Worm (Caenorhabditis elegans) whole organism, L1 larva: ENCODE measurements around the gene taf-12.

ENCODE experiments used
- F16B12.6 ChIP-seq: fragments of 150-350 bp; optimal IDR thresholded peaks from 2 replicates; lab custom pipeline; 2014; ENCODE audit warnings: missing biosample characterization, missing genetic modification characterization
- aha-1 ChIP-seq: fragments of 150-350 bp; optimal IDR thresholded peaks from 2 replicates; lab custom pipeline; 2014; ENCODE audit warnings: missing biosample characterization, missing genetic modification characterization
- alr-1 ChIP-seq: fragments of 200-800 bp; sonication (Bioruptor generic); optimal IDR thresholded peaks from 2 replicates; lab custom pipeline; 2018; ENCODE audit warnings: borderline replicate concordance, mild to moderate bottlenecking, missing genetic modification characterization, missing compliant biosample characterization
- aly-2 ChIP-seq: fragments of 150-350 bp; optimal IDR thresholded peaks from 2 replicates; lab custom pipeline; 2014; ENCODE audit warnings: missing biosample characterization, missing genetic modification characterization
- ama-1 ChIP-seq: fragments of 150-350 bp; optimal IDR thresholded peaks from 2 replicates; lab custom pipeline; 2014
- ceh-82 ChIP-seq, 3 experiments: fragments of 150-350 bp in 1 of 3; sonication (generic microtip) in 2 of 3; optimal IDR thresholded peaks; 2 replicates each; lab custom pipeline; 2014 to 2017; ENCODE audit warnings: missing biosample characterization in 3 of 3, missing genetic modification characterization in 3 of 3
- ceh-90 ChIP-seq: sonication (generic microtip); optimal IDR thresholded peaks from 2 replicates; lab custom pipeline; 2016; ENCODE audit warnings: missing genetic modification characterization, missing compliant biosample characterization
- ces-1 ChIP-seq: fragments of 150-350 bp; optimal IDR thresholded peaks from 2 replicates; lab custom pipeline; 2014; ENCODE audit warnings: missing biosample characterization, missing genetic modification reagents, missing genetic modification characterization
- dsc-1 ChIP-seq: sonication (generic microtip); optimal IDR thresholded peaks from 2 replicates; lab custom pipeline; 2016; ENCODE audit warnings: mild to moderate bottlenecking, missing genetic modification characterization, missing compliant biosample characterization
- ets-5 ChIP-seq: fragments of 200-800 bp; sonication (Bioruptor generic); IDR thresholded peaks from 2 replicates; pipeline ENCODE4 v1.3.6; 2022; ENCODE audit warnings: missing genetic modification characterization, missing compliant biosample characterization
- fkh-10 ChIP-seq: sonication (generic microtip); optimal IDR thresholded peaks from 2 replicates; lab custom pipeline; 2017; ENCODE audit warnings: missing biosample characterization, missing genetic modification reagents, missing genetic modification characterization
- fkh-4 ChIP-seq: sonication (generic microtip); optimal IDR thresholded peaks from 2 replicates; lab custom pipeline; 2016; ENCODE audit warnings: missing compliant biosample characterization, missing genetic modification characterization, borderline replicate concordance
- fkh-8 ChIP-seq: sonication (generic microtip); optimal IDR thresholded peaks from 2 replicates; lab custom pipeline; 2016; ENCODE audit warnings: mild to moderate bottlenecking, missing genetic modification characterization, missing compliant biosample characterization
- lin-13 ChIP-seq: fragments of 150-350 bp; optimal IDR thresholded peaks from 2 replicates; lab custom pipeline; 2014; ENCODE audit warnings: missing biosample characterization, missing genetic modification reagents, missing genetic modification characterization
- lin-14 ChIP-seq: fragments of 200-800 bp; sonication (Bioruptor generic); optimal IDR thresholded peaks from 2 replicates; lab custom pipeline; 2018; ENCODE audit warnings: mild to moderate bottlenecking, missing genetic modification characterization, moderate library complexity, missing compliant biosample characterization
- lin-15B ChIP-seq: fragments of 150-350 bp; sonication (generic microtip); optimal IDR thresholded peaks from 3 replicates; lab custom pipeline; 2014; ENCODE audit warnings: missing biosample characterization, missing genetic modification characterization
- lir-3 ChIP-seq: sonication (generic microtip); optimal IDR thresholded peaks from 2 replicates; lab custom pipeline; 2016; ENCODE audit warnings: mild to moderate bottlenecking, missing genetic modification characterization, moderate library complexity, missing compliant biosample characterization; ENCODE audit not compliant: poor library complexity
- lsy-2 ChIP-seq, 2 experiments: fragments of 150-350 bp; optimal IDR thresholded peaks; 2 replicates each; lab custom pipeline; 2014; ENCODE audit warnings: missing biosample characterization in 2 of 2, missing genetic modification characterization in 2 of 2
- mab-9 ChIP-seq: fragments of 200-800 bp; sonication (Bioruptor generic); IDR thresholded peaks from 2 replicates; pipeline ENCODE4 v1.3.6; 2022; ENCODE audit warnings: missing genetic modification reagents, missing genetic modification characterization, missing compliant biosample characterization
- mdl-1 ChIP-seq, 2 experiments: fragments of 150-350 bp; optimal IDR thresholded peaks; 2 replicates each; lab custom pipeline; 2014 to 2017; ENCODE audit warnings: missing biosample characterization in 2 of 2, missing genetic modification characterization in 2 of 2, inconsistent platforms in 1 of 2
- mep-1 ChIP-seq: fragments of 150-350 bp; optimal IDR thresholded peaks from 2 replicates; lab custom pipeline; 2014; ENCODE audit warnings: missing biosample characterization, missing genetic modification characterization
- nhr-11 ChIP-seq: fragments of 150-350 bp; optimal IDR thresholded peaks from 2 replicates; lab custom pipeline; 2014; ENCODE audit warnings: missing biosample characterization, missing genetic modification characterization
- nhr-12 ChIP-seq: sonication (generic microtip); optimal IDR thresholded peaks from 2 replicates; lab custom pipeline; 2017; ENCODE audit warnings: missing biosample characterization, missing genetic modification characterization
- nhr-19 ChIP-seq: fragments of 200-800 bp; sonication (Bioruptor generic); conservative IDR thresholded peaks from 2 replicates; pipeline ENCODE4 v1.3.6; 2022; ENCODE audit warnings: missing genetic modification characterization, missing compliant biosample characterization
- nhr-20 ChIP-seq: sonication (generic microtip); optimal IDR thresholded peaks from 2 replicates; lab custom pipeline; 2016; ENCODE audit warnings: mild to moderate bottlenecking, missing genetic modification characterization, missing compliant biosample characterization
- nhr-77 ChIP-seq: fragments of 150-350 bp; optimal IDR thresholded peaks from 2 replicates; lab custom pipeline; 2014; ENCODE audit warnings: missing biosample characterization, missing genetic modification characterization
- pqm-1 ChIP-seq: sonication (generic microtip); optimal IDR thresholded peaks from 3 replicates; lab custom pipeline; 2017; ENCODE audit warnings: missing biosample characterization, missing genetic modification characterization
- rnt-1 ChIP-seq: sonication (generic microtip); optimal IDR thresholded peaks from 2 replicates; lab custom pipeline; 2016; ENCODE audit warnings: mild to moderate bottlenecking, missing genetic modification characterization, moderate library complexity, missing compliant biosample characterization
- skn-1 ChIP-seq: fragments of 150-350 bp; optimal IDR thresholded peaks from 2 replicates; lab custom pipeline; 2014; ENCODE audit warnings: missing biosample characterization, missing genetic modification characterization
- snpc-4 ChIP-seq: fragments of 150-350 bp; optimal IDR thresholded peaks from 2 replicates; lab custom pipeline; 2014; ENCODE audit warnings: missing biosample characterization, missing genetic modification characterization
- snu-23 ChIP-seq: sonication (generic microtip); optimal IDR thresholded peaks from 2 replicates; lab custom pipeline; 2016; ENCODE audit warnings: missing genetic modification characterization, missing compliant biosample characterization
- sptf-1 ChIP-seq: fragments of 150-350 bp; optimal IDR thresholded peaks from 2 replicates; lab custom pipeline; 2014; ENCODE audit warnings: missing biosample characterization, missing genetic modification characterization
- sup-37 ChIP-seq: fragments of 200-800 bp; sonication (Bioruptor generic); optimal IDR thresholded peaks from 2 replicates; lab custom pipeline; 2018; ENCODE audit warnings: mild to moderate bottlenecking, missing genetic modification characterization, missing compliant biosample characterization
- unc-30 ChIP-seq: sonication (generic microtip); optimal IDR thresholded peaks from 2 replicates; lab custom pipeline; 2017; ENCODE audit warnings: missing biosample characterization, missing genetic modification characterization
- unc-62 ChIP-seq: fragments of 150-350 bp; optimal IDR thresholded peaks from 2 replicates; lab custom pipeline; 2014; ENCODE audit warnings: missing biosample characterization, missing genetic modification reagents, missing genetic modification characterization
- vab-15 ChIP-seq: sonication (generic microtip); optimal IDR thresholded peaks from 2 replicates; lab custom pipeline; 2017; ENCODE audit warnings: missing genotype, mild to moderate bottlenecking, missing genetic modification characterization, missing compliant biosample characterization
- xbp-1 ChIP-seq: sonication (generic microtip); optimal IDR thresholded peaks from 2 replicates; lab custom pipeline; 2016; ENCODE audit warnings: missing genetic modification characterization, missing compliant biosample characterization
- zag-1 ChIP-seq: fragments of 150-350 bp; optimal IDR thresholded peaks from 2 replicates; lab custom pipeline; 2014; ENCODE audit warnings: missing biosample characterization, missing genetic modification characterization
- ztf-4 ChIP-seq: fragments of 150-350 bp; optimal IDR thresholded peaks from 2 replicates; lab custom pipeline; 2014; ENCODE audit warnings: missing biosample characterization, missing genetic modification characterization

taf-12 gene

DNA sequence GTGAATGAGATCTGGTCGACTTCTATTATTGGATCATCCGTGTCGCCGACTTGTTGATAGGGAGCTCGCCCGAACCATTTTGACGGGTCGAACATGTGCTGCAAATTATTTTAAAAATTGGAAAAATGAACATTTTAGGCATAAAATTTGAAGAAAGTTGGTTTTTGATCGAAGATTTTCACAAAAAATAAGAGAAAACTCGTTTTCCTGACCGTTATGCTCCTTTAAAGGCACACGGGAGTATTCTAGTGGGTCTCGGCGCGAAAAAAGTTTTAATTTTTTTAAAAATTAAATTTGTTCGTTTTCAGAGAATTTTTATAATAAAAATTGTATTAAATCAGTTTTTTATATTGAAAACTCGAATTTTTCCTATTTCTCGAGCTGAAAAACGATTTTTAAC lies 45.1 kb upstream of the taf-12 start, which contains the start of gene Y56A3A.16:
Gene Y56A3A.16, minus strand, starts transcription at position 101 of the 400 bp plus-strand sequence.
- TF ChIP-seq unc-62 (GFP tag; lab: Kevin White, UChicago): no peak
- TF ChIP-seq unc-30 (tag; lab: Kevin White, UChicago): no peak
- no peak for TF ChIP-seq fkh-4 (tag; lab: Kevin White, UChicago)
- TF ChIP-seq mab-9: no peak
- TF ChIP-seq fkh-8 (tag; lab: Kevin White, UChicago): no peak
- no peak for TF ChIP-seq mep-1 (tag; lab: Kevin White, UChicago)
- no peak for TF ChIP-seq nhr-77 (tag; lab: Kevin White, UChicago)
- TF ChIP-seq ets-5: no peak
- no peak for TF ChIP-seq snpc-4 (tag; lab: Kevin White, UChicago)
- no peak for TF ChIP-seq aly-2 (tag; lab: Kevin White, UChicago)
- TF ChIP-seq nhr-19: no peak
- no peak for TF ChIP-seq pqm-1
- TF ChIP-seq aha-1 (tag; lab: Kevin White, UChicago): no peak
- TF ChIP-seq zag-1: no peak
- no peak for TF ChIP-seq dsc-1 (tag; lab: Kevin White, UChicago)
- no peak for TF ChIP-seq snu-23 (GFP tag; lab: Kevin White, UChicago)
- no peak for TF ChIP-seq vab-15 (tag; lab: Kevin White, UChicago)
- TF ChIP-seq ama-1: no peak
- TF ChIP-seq F16B12.6 (tag; lab: Kevin White, UChicago): no peak

ce11 chrIII:11909778-11910177 lies 40.7 kb upstream of the taf-12 start, which contains the start of gene faah-4:
faah-4 (minus strand) TSS chrIII:11909878.
- TF ChIP-seq fkh-10 (GFP tag; lab: Kevin White, UChicago): no peak
- no peak for TF ChIP-seq zag-1
- no peak for TF ChIP-seq snu-23 (GFP tag; lab: Kevin White, UChicago)
- no peak for TF ChIP-seq ceh-82 (tag; optimal IDR thresholded peaks at IDR 0.05; lab: Kevin White, UChicago)
- no peak for TF ChIP-seq ces-1 (GFP tag; lab: Kevin White, UChicago)
- no peak for TF ChIP-seq xbp-1 (tag; lab: Kevin White, UChicago)
- no peak for TF ChIP-seq lsy-2 (tag; optimal IDR thresholded peaks at IDR 0.05; lab: Kevin White, UChicago)
- TF ChIP-seq lin-14: no peak
- no peak for TF ChIP-seq lir-3 (tag; lab: Kevin White, UChicago)
- no peak for TF ChIP-seq alr-1 (tag; lab: Kevin White, UChicago)
- TF ChIP-seq nhr-11 (tag; lab: Kevin White, UChicago): no peak
- no peak for TF ChIP-seq sptf-1 (tag; lab: Kevin White, UChicago)
- no peak for TF ChIP-seq ztf-4
- TF ChIP-seq aha-1 (tag; lab: Kevin White, UChicago): no peak
- TF ChIP-seq vab-15 (tag; lab: Kevin White, UChicago): no peak
- no peak for TF ChIP-seq nhr-20 (tag; lab: Kevin White, UChicago)
- TF ChIP-seq lin-13 (GFP tag; lab: Kevin White, UChicago): no peak
- no peak for TF ChIP-seq ceh-90 (tag; lab: Kevin White, UChicago)
- no peak for TF ChIP-seq mdl-1 (tag; optimal IDR thresholded peaks at IDR 0.05; lab: Kevin White, UChicago)
- no peak for TF ChIP-seq lin-15B (tag; lab: Kevin White, UChicago)
- TF ChIP-seq, all 84 proteins: peak for 0

ce11 chrIII:11908660-11909059 lies 39.6 kb upstream of the taf-12 start, which contains the start of gene fbxb-24:
fbxb-24 (plus strand) TSS chrIII:11908960.
- TF ChIP-seq nhr-20 (tag; lab: Kevin White, UChicago): no peak
- no peak for TF ChIP-seq nhr-12 (tag; lab: Kevin White, UChicago)
- TF ChIP-seq rnt-1 (tag; lab: Kevin White, UChicago): no peak
- no peak for TF ChIP-seq aha-1 (tag; lab: Kevin White, UChicago)
- no peak for TF ChIP-seq sup-37 (GFP tag; lab: Kevin White, UChicago)
- no peak for TF ChIP-seq zag-1
- TF ChIP-seq lir-3 (tag; lab: Kevin White, UChicago): no peak
- TF ChIP-seq skn-1 (tag; lab: Kevin White, UChicago): no peak
